Fruit fly (Drosophila melanogaster): ENCODE results near the gene AdipoR.

The AdipoR gene

dm6 chr3R:22526353-22526907 is 21.2 kb downstream of the AdipoR start (continued):
- TF ChIP-seq sc (optimal IDR thresholded peaks at IDR 0.05) (no peak), sc (GFP tag; optimal IDR thresholded peaks at IDR 0.05) (no peak), CG4820 (GFP tag; optimal IDR thresholded peaks at IDR 0.05) (no peak), corto (GFP tag; optimal IDR thresholded peaks at IDR 0.05) (no peak), CG2129 (GFP tag; IDR thresholded peaks at IDR 0.05; ENCODE audit: partially characterized antibody) (no peak), croc (GFP tag; conservative IDR thresholded peaks at IDR 0.05) (no peak), ttk (GFP tag; IDR thresholded peaks at IDR 0.05) (0 out of 2 replicates have a peak, but pooled peaks have one; percentile 5), CG17912 (GFP tag; optimal IDR thresholded peaks at IDR 0.05) (no peak), Trl (optimal IDR thresholded peaks at IDR 0.05) (no peak), Trl (GFP tag; optimal IDR thresholded peaks at IDR 0.05) (no peak), seq (GFP tag; IDR thresholded peaks at IDR 0.05) (no peak), CG12391 (tag; optimal IDR thresholded peaks at IDR 0.05) (peak; percentile 10), CG13894 (tag; optimal IDR thresholded peaks at IDR 0.05) (no peak), chm (GFP tag; IDR thresholded peaks at IDR 0.05) (peak; percentile 62; the same call in 1 of the 2 replicates), unc-4 (GFP tag; IDR thresholded peaks at IDR 0.05; ENCODE audit: partially characterized antibody) (no peak), CG31224 (GFP tag; IDR thresholded peaks at IDR 0.05) (no peak), usp (GFP tag; optimal IDR thresholded peaks at IDR 0.05) (no peak), CG10654 (GFP tag; optimal IDR thresholded peaks at IDR 0.05) (no peak), CG32767 (GFP tag; IDR thresholded peaks at IDR 0.05) (no peak), CG30403 (GFP tag; optimal IDR thresholded peaks at IDR 0.05) (peak; percentile 37), kay (GFP tag; optimal IDR thresholded peaks at IDR 0.05) (peak; percentile 19), onecut (GFP tag; IDR thresholded peaks at IDR 0.05) (no peak), Drgx (GFP tag; IDR thresholded peaks at IDR 0.05) (0 out of 2 replicates have a peak, but pooled peaks have one; percentile 19), Ada2b (GFP tag; IDR thresholded peaks at IDR 0.05) (peak; percentile 13; the same call in 1 of the 2 replicates), btn (GFP tag; optimal IDR thresholded peaks at IDR 0.05) (no peak), Dip3 (GFP tag; optimal IDR thresholded peaks at IDR 0.05) (no peak), CG14710 (tag; optimal IDR thresholded peaks at IDR 0.05) (peak; percentile 5), CG1529 (GFP tag; optimal IDR thresholded peaks at IDR 0.05) (no peak), prd (optimal IDR thresholded peaks at IDR 0.05) (no peak), prd (GFP tag; IDR thresholded peaks at IDR 0.05) (peak; percentile 34; the same call in 1 of the 3 replicates), slou (GFP tag; optimal IDR thresholded peaks at IDR 0.05) (peak; percentile 2), ci (GFP tag; IDR thresholded peaks at IDR 0.05) (no peak), en (GFP tag; optimal IDR thresholded peaks at IDR 0.05) (no peak), Abd-B (GFP tag; optimal IDR thresholded peaks at IDR 0.05) (peak; percentile 45), sr (GFP tag; IDR thresholded peaks at IDR 0.05) (peak; percentile 66; the same call in 1 of the 3 replicates), Oaz (GFP tag; IDR thresholded peaks at IDR 0.05) (no peak), bab2 (GFP tag; optimal IDR thresholded peaks at IDR 0.05) (peak; percentile 30), H15 (GFP tag; IDR thresholded peaks at IDR 0.05) (no peak), wek (GFP tag; optimal IDR thresholded peaks at IDR 0.05) (peak; percentile 3), sd (tag; optimal IDR thresholded peaks at IDR 0.05) (no peak), CG16863 (GFP tag; optimal IDR thresholded peaks at IDR 0.05) (peak; percentile 27), cad (GFP tag; optimal IDR thresholded peaks at IDR 0.05) (no peak), vfl (GFP tag; optimal IDR thresholded peaks at IDR 0.05) (no peak), CG11504 (tag; optimal IDR thresholded peaks at IDR 0.05) (peak; percentile 44), tgo (GFP tag; IDR thresholded peaks at IDR 0.05) (no peak), Sin3A (optimal IDR thresholded peaks at IDR 0.05) (no peak), CG14965 (GFP tag; optimal IDR thresholded peaks at IDR 0.05; ENCODE audit: borderline replicate concordance) (no peak), CG10431 (GFP tag; optimal IDR thresholded peaks at IDR 0.05) (no peak), CG10209 (GFP tag; optimal IDR thresholded peaks at IDR 0.05) (no peak), CG9876 (GFP tag; optimal IDR thresholded peaks at IDR 0.05) (no peak), bbx (GFP tag; IDR thresholded peaks at IDR 0.05; ENCODE audit: partially characterized antibody) (0 out of 2 replicates have a peak, but pooled peaks have one; percentile 22), Camta (GFP tag; optimal IDR thresholded peaks at IDR 0.05) (peak; percentile 3), otp (GFP tag; IDR thresholded peaks at IDR 0.05) (0 out of 3 replicates have a peak, but pooled peaks have one; percentile 47)
